Worm (Caenorhabditis elegans): ENCODE measurements around the gene F57E7.2.

DNA sequence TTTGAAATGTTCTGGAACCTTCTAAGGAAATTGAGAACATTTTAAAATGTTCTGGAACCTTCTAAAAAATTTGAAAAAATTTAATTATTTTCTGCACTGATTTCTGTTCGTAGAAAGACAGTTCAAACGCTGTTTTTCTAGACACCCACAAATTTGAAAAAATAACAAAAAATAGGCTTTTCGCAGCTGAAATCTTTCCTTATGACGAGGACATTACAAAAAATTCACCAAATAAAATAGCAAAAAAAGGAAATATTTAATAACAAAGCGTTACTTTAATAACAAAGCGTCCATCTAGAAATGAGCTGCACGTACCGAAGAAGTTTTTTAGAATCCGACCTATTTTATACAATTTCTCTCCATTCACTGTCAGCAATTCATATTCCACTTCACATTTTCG lies 39.3 kb downstream of the F57E7.2 start, which contains the start of gene srh-141:
- TF ChIP-seq aly-2 (tag; optimal IDR thresholded peaks at IDR 0.05) (no peak), mab-5 (tag; optimal IDR thresholded peaks at IDR 0.05) (no peak), snpc-4 (tag; optimal IDR thresholded peaks at IDR 0.05) (no peak), zag-1 (tag; optimal IDR thresholded peaks at IDR 0.05) (no peak)

Measured in whole organism, L2 larva.